Fruit fly (Drosophila melanogaster) whole organism: ENCODE results near the gene Cht10.

Experiments
- CG8478 ChIP-seq: fragments of >200 bp; optimal IDR thresholded peaks from 2 replicates; lab custom pipeline; 2018; ENCODE audit warnings: inconsistent platforms
- pan ChIP-seq: fragments of >200 bp; optimal IDR thresholded peaks from 2 replicates; lab custom pipeline; 2017
- psq ChIP-seq: fragments of >200 bp; optimal IDR thresholded peaks from 2 replicates; lab custom pipeline; 2017
- usp ChIP-seq: fragments of >200 bp; optimal IDR thresholded peaks from 2 replicates; lab custom pipeline; 2017; ENCODE audit warnings: missing biosample characterization, missing genetic modification characterization, mixed read lengths

DNA sequence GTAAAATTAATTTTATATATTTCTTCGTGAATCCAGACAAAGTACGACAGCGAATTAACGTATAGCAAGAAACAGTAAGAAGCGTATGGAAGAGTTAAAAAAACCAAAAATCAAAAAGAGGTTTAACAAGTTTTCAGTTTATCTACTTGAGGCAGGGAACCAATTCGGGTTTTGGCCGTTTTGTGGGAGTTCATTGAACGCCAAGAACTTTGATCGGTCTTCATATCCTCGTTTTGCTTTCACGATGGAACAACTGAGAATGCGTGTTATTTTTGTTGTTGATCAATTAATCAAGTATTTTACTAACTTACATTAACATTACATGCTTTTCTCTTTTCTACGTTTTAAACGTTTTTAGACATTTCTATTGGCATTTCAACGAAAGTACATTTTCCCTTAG is 329 bp downstream of the Cht10 start:
- no peak for TF ChIP-seq psq
- no peak for TF ChIP-seq CG8478 (lab: Kevin White, UChicago)
- no peak for TF ChIP-seq usp (GFP tag; lab: Kevin White, UChicago)
- no peak for TF ChIP-seq pan
